Worm (Caenorhabditis elegans): ENCODE data around the gene C45B11.9.

DNA sequence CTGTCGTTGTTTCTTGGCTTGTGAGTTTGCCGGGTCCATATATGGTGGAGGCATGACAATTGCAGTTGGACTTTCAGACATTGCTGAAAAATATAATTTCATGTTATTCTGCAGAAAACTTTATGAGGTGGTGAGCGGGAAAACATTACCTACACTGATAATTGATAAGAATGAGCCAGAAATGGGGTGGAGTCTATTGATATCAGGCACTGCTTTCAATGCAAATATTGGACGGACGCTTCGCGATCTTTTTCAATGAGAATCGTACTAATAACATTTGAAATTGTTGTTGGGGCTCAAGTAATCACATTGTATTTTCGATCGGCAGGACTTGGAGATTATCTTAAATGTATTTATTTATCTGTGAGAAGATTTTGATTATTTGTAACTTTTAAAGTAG is 19.1 kb downstream of the C45B11.9 start, which contains the start of gene T04C12.1:
- TF ChIP-seq fos-1 (tag; optimal IDR thresholded peaks at IDR 0.05) (no peak), nhr-237 (tag; optimal IDR thresholded peaks at IDR 0.05) (no peak), egl-5 (tag; optimal IDR thresholded peaks at IDR 0.05) (no peak), tbx-2 (tag; optimal IDR thresholded peaks at IDR 0.05) (no peak), snpc-4 (tag; optimal IDR thresholded peaks at IDR 0.05) (no peak), aly-2 (tag; optimal IDR thresholded peaks at IDR 0.05) (no peak), eor-1 (tag; optimal IDR thresholded peaks at IDR 0.05) (no peak), mdl-1 (tag; optimal IDR thresholded peaks at IDR 0.05) (no peak), unc-62 (GFP tag; optimal IDR thresholded peaks at IDR 0.05) (no peak)

Measured in whole organism, L3 larva.